Worm (Caenorhabditis elegans) whole organism, L4 larva: ENCODE results near the gene Y62E10A.13.
A peak's percentile ranks its signal among the peaks of the same experiment; 100 is the strongest.

Source experiments
- D1046.2 ChIP-seq: fragments of 200-800 bp; sonication (Bioruptor generic); IDR thresholded peaks from 2 replicates; pipeline ENCODE4 v1.3.6; 2022; ENCODE audit warnings: missing genetic modification characterization, missing compliant biosample characterization
- F10B5.3 ChIP-seq: sonication (generic microtip); optimal IDR thresholded peaks from 2 replicates; lab custom pipeline; 2016; ENCODE audit warnings: mild to moderate bottlenecking, missing genetic modification characterization, missing compliant biosample characterization
- F49E8.2 ChIP-seq: sonication (generic microtip); optimal IDR thresholded peaks from 2 replicates; lab custom pipeline; 2016; ENCODE audit warnings: missing compliant biosample characterization, mild to moderate bottlenecking, missing genetic modification characterization, borderline replicate concordance
- T20F7.1 ChIP-seq: fragments of 200-800 bp; sonication (Bioruptor generic); optimal IDR thresholded peaks from 2 replicates; lab custom pipeline; 2018; ENCODE audit warnings: mild to moderate bottlenecking, missing genetic modification characterization, missing compliant biosample characterization
- aly-2 ChIP-seq: sonication (generic microtip); optimal IDR thresholded peaks from 2 replicates; lab custom pipeline; 2018; ENCODE audit warnings: missing biosample characterization, missing genetic modification characterization
- ama-1 ChIP-seq: fragments of 150-350 bp; optimal IDR thresholded peaks from 2 replicates; lab custom pipeline; 2014; ENCODE audit warnings: inconsistent platforms, mixed read lengths
- arid-1 ChIP-seq: fragments of 200-800 bp; sonication (Bioruptor generic); conservative IDR thresholded peaks from 2 replicates; pipeline ENCODE4 v1.3.6; 2022; ENCODE audit warnings: missing genetic modification reagents, missing genetic modification characterization, missing compliant biosample characterization
- attf-4 ChIP-seq: sonication (generic microtip); optimal IDR thresholded peaks from 3 replicates; lab custom pipeline; 2017; ENCODE audit warnings: missing biosample characterization, missing genetic modification characterization
- cey-2 ChIP-seq: sonication (generic microtip); optimal IDR thresholded peaks from 3 replicates; lab custom pipeline; 2017; ENCODE audit warnings: missing genetic modification characterization, mild to moderate bottlenecking, missing compliant biosample characterization, antibody characterized with exemption, borderline replicate concordance; ENCODE audit not compliant: insufficient read depth
- ctbp-1 ChIP-seq: fragments of 200-800 bp; sonication (Bioruptor generic); IDR thresholded peaks from 2 replicates; pipeline ENCODE4 v1.3.6; 2022; ENCODE audit warnings: missing genetic modification reagents, missing genetic modification characterization, missing compliant biosample characterization
- daf-12 ChIP-seq: fragments of 150-350 bp; optimal IDR thresholded peaks from 2 replicates; lab custom pipeline; 2014; ENCODE audit warnings: missing biosample characterization, missing genetic modification reagents, missing genetic modification characterization
- daf-16 ChIP-seq, 3 experiments: sonication (generic microtip); optimal IDR thresholded peaks; 2 replicates each; lab custom pipeline; 2016 to 2017; ENCODE audit warnings: missing genetic modification characterization in 3 of 3, missing genetic modification reagents in 3 of 3, mild to moderate bottlenecking in 2 of 3, missing compliant biosample characterization in 2 of 3, missing biosample characterization in 1 of 3, moderate library complexity in 1 of 3
- daf-19 ChIP-seq: fragments of 200-800 bp; sonication (Bioruptor generic); conservative IDR thresholded peaks from 2 replicates; pipeline ENCODE4 v1.3.6; 2022; ENCODE audit warnings: missing genetic modification characterization, missing compliant biosample characterization
- dmd-6 ChIP-seq: fragments of 200-800 bp; sonication (Bioruptor generic); IDR thresholded peaks from 2 replicates; pipeline ENCODE4 v1.3.6; 2022; ENCODE audit warnings: missing genetic modification reagents, missing genetic modification characterization, missing compliant biosample characterization
- dve-1 ChIP-seq: sonication (generic microtip); optimal IDR thresholded peaks from 2 replicates; lab custom pipeline; 2017; ENCODE audit warnings: antibody characterized with exemption, mild to moderate bottlenecking, missing genetic modification characterization, missing compliant biosample characterization; ENCODE audit not compliant: insufficient read depth
- egl-27 ChIP-seq: sonication (generic microtip); optimal IDR thresholded peaks from 3 replicates; lab custom pipeline; 2017; ENCODE audit warnings: missing biosample characterization, missing genetic modification reagents, missing genetic modification characterization
- egl-43 ChIP-seq: fragments of 200-800 bp; sonication (Bioruptor generic); IDR thresholded peaks from 2 replicates; pipeline ENCODE4 v1.3.6; 2022; ENCODE audit warnings: missing genetic modification reagents, missing genetic modification characterization, missing compliant biosample characterization
- hif-1 ChIP-seq, 2 experiments: sonication (generic microtip); optimal IDR thresholded peaks; 2 replicates each; lab custom pipeline; 2016 to 2017; ENCODE audit warnings: missing compliant biosample characterization in 2 of 2, missing genetic modification characterization in 2 of 2, missing genetic modification reagents in 2 of 2, missing genotype in 2 of 2, mild to moderate bottlenecking in 1 of 2
- hlh-11 ChIP-seq: fragments of 200-800 bp; sonication (Bioruptor generic); optimal IDR thresholded peaks from 2 replicates; lab custom pipeline; 2018; ENCODE audit warnings: mild to moderate bottlenecking, missing genetic modification characterization, missing compliant biosample characterization
- jun-1 ChIP-seq: fragments of 150-350 bp; optimal IDR thresholded peaks from 2 replicates; lab custom pipeline; 2014; ENCODE audit warnings: missing biosample characterization, missing genetic modification reagents, missing genetic modification characterization
- lin-29 ChIP-seq: fragments of 200-800 bp; sonication (Bioruptor generic); IDR thresholded peaks from 2 replicates; pipeline ENCODE4 v1.3.6; 2022; ENCODE audit warnings: missing genetic modification reagents, missing genetic modification characterization, missing compliant biosample characterization
- lin-38 ChIP-seq: fragments of 200-800 bp; sonication (Bioruptor generic); IDR thresholded peaks from 2 replicates; pipeline ENCODE4 v1.3.6; 2022; ENCODE audit warnings: missing genetic modification reagents, missing genetic modification characterization, missing compliant biosample characterization
- lir-3 ChIP-seq: sonication (generic microtip); optimal IDR thresholded peaks from 2 replicates; lab custom pipeline; 2016; ENCODE audit warnings: mild to moderate bottlenecking, missing genetic modification characterization, missing compliant biosample characterization
- lsy-2 ChIP-seq, 2 experiments: fragments of 150-350 bp in 1 of 2; sonication (generic microtip) in 1 of 2; optimal IDR thresholded peaks; 2 replicates each; lab custom pipeline; 2014 to 2017; ENCODE audit warnings: missing biosample characterization in 2 of 2, missing genetic modification characterization in 2 of 2
- madf-9 ChIP-seq: fragments of 200-800 bp; sonication (Bioruptor generic); conservative IDR thresholded peaks from 2 replicates; pipeline ENCODE4 v1.3.6; 2022; ENCODE audit warnings: missing genetic modification reagents, missing genetic modification characterization, missing compliant biosample characterization
- mdl-1 ChIP-seq, 2 experiments: fragments of 150-350 bp in 1 of 2; sonication (generic microtip) in 1 of 2; optimal IDR thresholded peaks; 2 replicates each; lab custom pipeline; 2014 to 2017; ENCODE audit warnings: missing biosample characterization in 2 of 2, missing genetic modification characterization in 2 of 2
- mep-1 ChIP-seq: fragments of 150-350 bp; sonication (generic microtip); optimal IDR thresholded peaks from 3 replicates; lab custom pipeline; 2014; ENCODE audit warnings: missing biosample characterization, missing genetic modification characterization
- mes-2 ChIP-seq: sonication (generic microtip); optimal IDR thresholded peaks from 2 replicates; lab custom pipeline; 2016; ENCODE audit warnings: missing genotype, mild to moderate bottlenecking, missing genetic modification characterization, missing compliant biosample characterization; ENCODE audit not compliant: poor library complexity, severe bottlenecking
- mxl-3 ChIP-seq: fragments of 200-800 bp; sonication (Bioruptor generic); optimal IDR thresholded peaks from 2 replicates; lab custom pipeline; 2018; ENCODE audit warnings: mild to moderate bottlenecking, missing genetic modification characterization, missing compliant biosample characterization
- nhr-11 ChIP-seq: fragments of 150-350 bp; optimal IDR thresholded peaks from 2 replicates; lab custom pipeline; 2014; ENCODE audit warnings: missing biosample characterization, missing genetic modification characterization
- nhr-25 ChIP-seq: sonication (generic microtip); optimal IDR thresholded peaks from 2 replicates; lab custom pipeline; 2017; ENCODE audit warnings: missing genetic modification characterization, mild to moderate bottlenecking, missing compliant biosample characterization, antibody characterized with exemption, moderate library complexity, borderline replicate concordance; ENCODE audit not compliant: insufficient read depth
- nhr-28 ChIP-seq: fragments of 150-350 bp; optimal IDR thresholded peaks from 2 replicates; lab custom pipeline; 2014; ENCODE audit warnings: missing biosample characterization, missing genetic modification characterization
- nhr-48 ChIP-seq: sonication (generic microtip); optimal IDR thresholded peaks from 2 replicates; lab custom pipeline; 2016; ENCODE audit warnings: mild to moderate bottlenecking, missing genetic modification characterization, missing compliant biosample characterization
- nhr-77 ChIP-seq: fragments of 150-350 bp; optimal IDR thresholded peaks from 2 replicates; lab custom pipeline; 2014; ENCODE audit warnings: missing biosample characterization, missing genetic modification characterization
- pha-4 ChIP-seq, 2 experiments: fragments of 150-350 bp in 1 of 2; fragments of 200-800 bp in 1 of 2; sonication (Bioruptor generic) in 1 of 2; IDR thresholded peaks in 1 of 2; optimal IDR thresholded peaks in 1 of 2; 2 replicates each; pipeline versions ENCODE4 v1.3.6 to Lab custom; 2014 to 2022; ENCODE audit warnings: missing genetic modification characterization in 2 of 2, missing genetic modification reagents in 2 of 2, missing biosample characterization in 1 of 2, missing compliant biosample characterization in 1 of 2
- php-3 ChIP-seq: fragments of 200-800 bp; sonication (Bioruptor generic); IDR thresholded peaks from 2 replicates; pipeline ENCODE4 v1.3.6; 2022; ENCODE audit warnings: missing genetic modification reagents, missing genetic modification characterization, missing compliant biosample characterization
- pqm-1 ChIP-seq: sonication (generic microtip); optimal IDR thresholded peaks from 2 replicates; lab custom pipeline; 2017; ENCODE audit warnings: missing biosample characterization, missing genetic modification characterization
- sdz-12 ChIP-seq: fragments of 200-800 bp; sonication (Bioruptor generic); optimal IDR thresholded peaks from 2 replicates; lab custom pipeline; 2018; ENCODE audit warnings: mild to moderate bottlenecking, missing genetic modification characterization, missing compliant biosample characterization
- snpc-4 ChIP-seq: fragments of 150-350 bp; optimal IDR thresholded peaks from 2 replicates; lab custom pipeline; 2014; ENCODE audit warnings: missing biosample characterization, missing genetic modification characterization
- tag-97 ChIP-seq: fragments of 200-800 bp; sonication (Bioruptor generic); IDR thresholded peaks from 2 replicates; pipeline ENCODE4 v1.3.6; 2022; ENCODE audit warnings: missing genetic modification characterization, missing compliant biosample characterization
- unc-39 ChIP-seq: sonication (generic microtip); optimal IDR thresholded peaks from 2 replicates; lab custom pipeline; 2017; ENCODE audit warnings: missing biosample characterization, missing genetic modification characterization
- zfp-2 ChIP-seq: sonication (generic microtip); optimal IDR thresholded peaks from 2 replicates; lab custom pipeline; 2016; ENCODE audit warnings: mild to moderate bottlenecking, missing genetic modification characterization, missing compliant biosample characterization
- zfp-3 ChIP-seq: fragments of 200-800 bp; sonication (Bioruptor generic); conservative IDR thresholded peaks from 2 replicates; pipeline ENCODE4 v1.3.6; 2022; ENCODE audit warnings: missing genetic modification reagents, missing genetic modification characterization, missing compliant biosample characterization
- zip-11 ChIP-seq: fragments of 200-800 bp; sonication (Bioruptor generic); IDR thresholded peaks from 2 replicates; pipeline ENCODE4 v1.3.6; 2022; ENCODE audit warnings: missing genetic modification characterization, missing compliant biosample characterization
- ztf-7 ChIP-seq: fragments of 150-350 bp; optimal IDR thresholded peaks from 2 replicates; lab custom pipeline; 2014; ENCODE audit warnings: missing biosample characterization, missing genetic modification characterization

Y62E10A.13 gene

DNA sequence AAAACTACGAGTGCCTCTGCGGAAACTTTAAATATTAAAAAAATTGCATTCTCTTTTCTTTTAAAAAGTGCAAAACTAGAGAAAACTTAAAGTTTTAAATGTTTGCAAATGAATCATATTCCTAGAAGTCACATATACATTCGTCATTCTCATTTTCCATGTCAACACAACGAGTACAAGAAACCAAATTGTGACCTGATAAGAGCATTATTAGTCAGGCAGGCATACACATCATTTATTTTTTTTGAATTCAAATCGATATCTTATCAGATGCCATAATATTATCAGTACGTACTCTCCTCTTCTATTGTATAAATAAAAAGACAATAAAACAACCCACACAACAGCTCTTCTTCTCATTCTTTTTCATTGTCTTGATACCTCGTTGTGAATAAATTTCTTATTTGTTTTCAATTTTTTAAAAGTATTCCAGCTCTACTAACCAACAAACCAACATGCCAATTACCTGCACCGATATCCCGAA is 51.6 kb downstream of the Y62E10A.13 start, which contains the start of gene W02A2.9:
TSS of gene W02A2.9 (plus strand) at position 434 of the 484 bp plus-strand sequence.
- TF ChIP-seq mep-1 (no peak), F10B5.3 (tag; lab: Kevin White, UChicago) (no peak), daf-12 (tag; lab: Kevin White, UChicago) (no peak), egl-27 (tag; lab: Kevin White, UChicago) (no peak), aly-2 (tag; lab: Kevin White, UChicago) (no peak), mxl-3 (GFP tag; lab: Kevin White, UChicago) (no peak), lin-38 (GFP tag; lab: Robert Waterston, UW) (no peak), pqm-1 (tag; lab: Kevin White, UChicago) (peak; percentile 96), tag-97 (GFP tag; lab: Robert Waterston, UW) (no peak), nhr-25 (no peak), arid-1 (GFP tag; lab: Robert Waterston, UW) (no peak), daf-16 (GFP tag; optimal IDR thresholded peaks at IDR 0.05; lab: Kevin White, UChicago) (no peak), daf-16 (tag; optimal IDR thresholded peaks at IDR 0.05; lab: Kevin White, UChicago) (peak; percentile 95), dve-1 (tag; lab: Kevin White, UChicago) (peak; percentile 72), ztf-7 (tag; lab: Kevin White, UChicago) (no peak), nhr-11 (no peak), mes-2 (tag; lab: Kevin White, UChicago) (peak; percentile 5), zfp-3 (GFP tag; lab: Robert Waterston, UW) (no peak), lir-3 (tag; lab: Kevin White, UChicago) (no peak), egl-43 (GFP tag; lab: Robert Waterston, UW) (no peak), nhr-48 (tag; lab: Kevin White, UChicago) (peak; percentile 41), hlh-11 (tag; lab: Kevin White, UChicago) (peak; percentile 52), daf-19 (no peak), snpc-4 (tag; lab: Kevin White, UChicago) (no peak), lsy-2 (tag; optimal IDR thresholded peaks at IDR 0.05; lab: Kevin White, UChicago) (peak; percentile 11 to 49), hif-1 (tag; optimal IDR thresholded peaks at IDR 0.05; lab: Kevin White, UChicago) (peak in 1 of 2 experiments; percentile 57), zip-11 (no peak), mdl-1 (tag; optimal IDR thresholded peaks at IDR 0.05; lab: Kevin White, UChicago) (peak in 1 of 2 experiments; percentile 37), zfp-2 (tag; lab: Kevin White, UChicago) (no peak), pha-4 (GFP tag; IDR thresholded peaks at IDR 0.05; lab: Robert Waterston, UW) (no peak), pha-4 (tag; optimal IDR thresholded peaks at IDR 0.05; lab: Kevin White, UChicago) (no peak), attf-4 (tag; lab: Kevin White, UChicago) (no peak), sdz-12 (GFP tag; lab: Kevin White, UChicago) (no peak), lin-29 (no peak), dmd-6 (GFP tag; lab: Robert Waterston, UW) (peak; percentile 86), php-3 (0 out of 2 replicates have a peak, but pooled peaks have one; percentile 28), cey-2 (tag; lab: Kevin White, UChicago) (no peak), madf-9 (GFP tag; lab: Robert Waterston, UW) (no peak), nhr-77 (tag; lab: Kevin White, UChicago) (peak; percentile 64), ama-1 (lab: Kevin White, UChicago) (no peak), D1046.2 (GFP tag; lab: Robert Waterston, UW) (no peak), ctbp-1 (GFP tag; lab: Robert Waterston, UW) (no peak), jun-1 (no peak), F49E8.2 (tag; lab: Kevin White, UChicago) (no peak), T20F7.1 (GFP tag; lab: Kevin White, UChicago) (no peak), unc-39 (tag; lab: Kevin White, UChicago) (no peak), nhr-28 (tag; lab: Kevin White, UChicago) (peak; percentile 57)
